Fruit fly (Drosophila melanogaster) whole organism, embryonic: Measurements from ENCODE around the gene ND-PDSW.

Experiments
- CG10267 ChIP-seq: fragments of 200-800 bp; sonication (Bioruptor generic); optimal IDR thresholded peaks from 2 replicates; lab custom pipeline; 2018; ENCODE audit warnings: missing biosample characterization, mild to moderate bottlenecking, missing genetic modification characterization, moderate library complexity
- CG10366 ChIP-seq: fragments of 200-800 bp; sonication (Bioruptor generic); IDR thresholded peaks from 2 replicates; pipeline ENCODE4 v1.3.6; 2022; ENCODE audit warnings: missing biosample characterization, missing genetic modification characterization
- CG12391 ChIP-seq: fragments of 200-800 bp; sonication (Bioruptor generic); optimal IDR thresholded peaks from 3 replicates; lab custom pipeline; 2018; ENCODE audit warnings: missing biosample characterization, mild to moderate bottlenecking, missing genetic modification characterization, moderate library complexity
- CG13287 ChIP-seq: fragments of 200-800 bp; sonication (Bioruptor generic); IDR thresholded peaks from 2 replicates; pipeline ENCODE4 v1.3.6; 2022; ENCODE audit warnings: missing biosample characterization, missing genetic modification characterization; ENCODE audit not compliant: partially characterized antibody
- CG14710 ChIP-seq: fragments of 200-800 bp; sonication (Bioruptor generic); optimal IDR thresholded peaks from 3 replicates; lab custom pipeline; 2019; ENCODE audit warnings: missing biosample characterization, mild to moderate bottlenecking, missing genetic modification characterization, moderate library complexity
- CG17829 ChIP-seq: fragments of 200-800 bp; optimal IDR thresholded peaks from 2 replicates; lab custom pipeline; 2019; ENCODE audit warnings: missing biosample characterization, mild to moderate bottlenecking, missing genetic modification characterization, moderate library complexity
- CG2116 ChIP-seq: fragments of 200-800 bp; sonication (Bioruptor generic); optimal IDR thresholded peaks from 3 replicates; lab custom pipeline; 2018; ENCODE audit warnings: missing biosample characterization, mild to moderate bottlenecking, missing genetic modification characterization
- CG32532 ChIP-seq: fragments of 200-800 bp; sonication (Bioruptor generic); IDR thresholded peaks from 2 replicates; pipeline ENCODE4 v1.3.6; 2022; ENCODE audit warnings: missing biosample characterization, missing genetic modification characterization
- CG3838 ChIP-seq: fragments of 200-800 bp; sonication (Bioruptor generic); optimal IDR thresholded peaks from 3 replicates; lab custom pipeline; 2016; ENCODE audit warnings: missing biosample characterization, missing genetic modification characterization
- CG4617 ChIP-seq: fragments of 200-800 bp; sonication (Bioruptor generic); optimal IDR thresholded peaks from 3 replicates; lab custom pipeline; 2016; ENCODE audit warnings: missing biosample characterization, missing genetic modification characterization, borderline replicate concordance
- CG6254 ChIP-seq: fragments of 200-800 bp; sonication (Bioruptor generic); optimal IDR thresholded peaks from 3 replicates; lab custom pipeline; 2017; ENCODE audit warnings: mild to moderate bottlenecking, missing biosample characterization, missing genetic modification reagents, missing genetic modification characterization
- CG6689 ChIP-seq: fragments of 200-800 bp; sonication (Bioruptor generic); IDR thresholded peaks from 2 replicates; pipeline ENCODE4 v1.3.6; 2022; ENCODE audit warnings: missing biosample characterization, missing genetic modification characterization
- CG7786 ChIP-seq: fragments of 200-800 bp; sonication (Bioruptor generic); optimal IDR thresholded peaks from 2 replicates; lab custom pipeline; 2016; ENCODE audit warnings: missing biosample characterization, missing genetic modification characterization
- CG8924 ChIP-seq: fragments of 200-800 bp; optimal IDR thresholded peaks from 3 replicates; lab custom pipeline; 2019; ENCODE audit warnings: missing biosample characterization, mild to moderate bottlenecking, missing genetic modification characterization, moderate library complexity
- CG9797 ChIP-seq: fragments of 200-800 bp; sonication (Bioruptor generic); optimal IDR thresholded peaks from 3 replicates; lab custom pipeline; 2018; ENCODE audit warnings: missing biosample characterization, mild to moderate bottlenecking, missing genetic modification characterization
- CTCF ChIP-seq: fragments of 200-800 bp; sonication (Bioruptor generic); optimal IDR thresholded peaks from 2 replicates; lab custom pipeline; 2017; ENCODE audit warnings: missing biosample characterization, mild to moderate bottlenecking, missing genetic modification characterization, moderate library complexity
- Dp ChIP-seq: fragments of 200-800 bp; sonication (Bioruptor generic); optimal IDR thresholded peaks from 2 replicates; lab custom pipeline; 2018; ENCODE audit warnings: missing biosample characterization, mild to moderate bottlenecking, missing genetic modification characterization, moderate library complexity
- E2f2 ChIP-seq: fragments of 200-800 bp; sonication (Bioruptor generic); IDR thresholded peaks from 2 replicates; pipeline ENCODE4 v1.3.6; 2022; ENCODE audit warnings: missing biosample characterization, missing genetic modification characterization
- Elba2 ChIP-seq: fragments of 200-800 bp; sonication (Bioruptor generic); optimal IDR thresholded peaks from 3 replicates; lab custom pipeline; 2016; ENCODE audit warnings: missing biosample characterization, missing genetic modification characterization
- Ets65A ChIP-seq: fragments of 200-800 bp; sonication (Bioruptor generic); peaks from one replicate; lab custom pipeline; 2016; ENCODE audit warnings: missing biosample characterization, missing genetic modification characterization
- Hr51 ChIP-seq, 2 experiments: fragments of 200-800 bp; sonication (Bioruptor generic); optimal IDR thresholded peaks; 2 replicates in 1 of 2; 3 replicates in 1 of 2; lab custom pipeline; 2016 to 2018; ENCODE audit warnings: missing biosample characterization in 2 of 2, missing genetic modification characterization in 2 of 2, mild to moderate bottlenecking in 1 of 2, moderate library complexity in 1 of 2
- Hsf ChIP-seq: fragments of 200-800 bp; sonication (Bioruptor generic); optimal IDR thresholded peaks from 3 replicates; lab custom pipeline; 2016; ENCODE audit warnings: missing biosample characterization, missing genetic modification characterization
- MBD-R2 ChIP-seq: fragments of 200-800 bp; sonication (Bioruptor generic); IDR thresholded peaks from 2 replicates; pipeline ENCODE4 v1.3.6; 2022; ENCODE audit warnings: missing biosample characterization, missing genetic modification characterization
- MESR4 ChIP-seq: fragments of 200-800 bp; sonication (Bioruptor generic); optimal IDR thresholded peaks from 2 replicates; lab custom pipeline; 2018; ENCODE audit warnings: missing biosample characterization, mild to moderate bottlenecking, missing genetic modification characterization, moderate library complexity
- Mad ChIP-seq: fragments of 200-800 bp; sonication (Bioruptor generic); optimal IDR thresholded peaks from 2 replicates; lab custom pipeline; 2016; ENCODE audit warnings: missing biosample characterization, missing genetic modification characterization
- Max ChIP-seq: fragments of 200-800 bp; sonication (Bioruptor generic); optimal IDR thresholded peaks from 2 replicates; lab custom pipeline; 2016; ENCODE audit warnings: missing biosample characterization, mild to moderate bottlenecking, missing genetic modification characterization
- Scr ChIP-seq: fragments of 200-800 bp; sonication (Bioruptor generic); IDR thresholded peaks from 2 replicates; pipeline ENCODE4 v1.3.6; 2022; ENCODE audit warnings: missing biosample characterization, missing genetic modification characterization; ENCODE audit not compliant: partially characterized antibody
- Side ChIP-seq: fragments of 200-800 bp; sonication (Bioruptor generic); optimal IDR thresholded peaks from 2 replicates; lab custom pipeline; 2016; ENCODE audit warnings: missing biosample characterization, missing genetic modification characterization
- Sin3A ChIP-seq: fragments of >200 bp; optimal IDR thresholded peaks from 2 replicates; lab custom pipeline; 2018
- Spps ChIP-seq: fragments of 200-800 bp; sonication (Bioruptor generic); optimal IDR thresholded peaks from 2 replicates; lab custom pipeline; 2018; ENCODE audit warnings: missing biosample characterization, mild to moderate bottlenecking, missing genetic modification characterization
- Sry-δ ChIP-seq: fragments of 200-800 bp; sonication (Bioruptor generic); optimal IDR thresholded peaks from 2 replicates; lab custom pipeline; 2016; ENCODE audit warnings: missing biosample characterization, missing genetic modification characterization
- YL-1 ChIP-seq: fragments of 200-800 bp; sonication (Bioruptor generic); optimal IDR thresholded peaks from 3 replicates; lab custom pipeline; 2017; ENCODE audit warnings: missing biosample characterization, mild to moderate bottlenecking, missing genetic modification characterization
- amos ChIP-seq: fragments of 200-800 bp; sonication (Bioruptor generic); IDR thresholded peaks from 2 replicates; pipeline ENCODE4 v1.3.6; 2022; ENCODE audit warnings: missing biosample characterization, missing genetic modification characterization; ENCODE audit not compliant: partially characterized antibody
- ara ChIP-seq: fragments of 200-800 bp; sonication (Bioruptor generic); IDR thresholded peaks from 2 replicates; pipeline ENCODE4 v1.3.6; 2022; ENCODE audit warnings: missing biosample characterization, missing genetic modification characterization
- bigmax ChIP-seq: fragments of 200-800 bp; sonication (Bioruptor generic); optimal IDR thresholded peaks from 2 replicates; lab custom pipeline; 2018; ENCODE audit warnings: missing biosample characterization, mild to moderate bottlenecking, missing genetic modification characterization
- crp ChIP-seq, 2 experiments: fragments of 200-800 bp; sonication (Bioruptor generic); optimal IDR thresholded peaks; 2 replicates in 1 of 2; 3 replicates in 1 of 2; lab custom pipeline; 2017; ENCODE audit warnings: missing biosample characterization in 2 of 2, missing genetic modification characterization in 2 of 2, mild to moderate bottlenecking in 1 of 2, moderate library complexity in 1 of 2
- dm ChIP-seq: fragments of 200-800 bp; sonication (Bioruptor generic); optimal IDR thresholded peaks from 3 replicates; lab custom pipeline; 2016; ENCODE audit warnings: missing biosample characterization, missing genetic modification characterization
- exex ChIP-seq: fragments of 200-800 bp; sonication (Bioruptor generic); optimal IDR thresholded peaks from 4 replicates; lab custom pipeline; 2018; ENCODE audit warnings: missing biosample characterization, mild to moderate bottlenecking, missing genetic modification characterization, moderate library complexity
- fd3F ChIP-seq: fragments of 200-800 bp; sonication (Bioruptor generic); optimal IDR thresholded peaks from 2 replicates; lab custom pipeline; 2018; ENCODE audit warnings: missing biosample characterization, mild to moderate bottlenecking, missing genetic modification characterization, moderate library complexity
- knrl ChIP-seq: fragments of 200-800 bp; sonication (Bioruptor generic); IDR thresholded peaks from 3 replicates; pipeline ENCODE4 v1.3.6; 2022; ENCODE audit warnings: missing biosample characterization, missing genetic modification characterization; ENCODE audit not compliant: partially characterized antibody
- nmo ChIP-seq: fragments of 200-800 bp; sonication (Bioruptor generic); optimal IDR thresholded peaks from 2 replicates; lab custom pipeline; 2018; ENCODE audit warnings: missing biosample characterization, mild to moderate bottlenecking, missing genetic modification characterization, moderate library complexity
- phol ChIP-seq: fragments of 200-800 bp; sonication (Bioruptor generic); optimal IDR thresholded peaks from 3 replicates; lab custom pipeline; 2018; ENCODE audit warnings: missing biosample characterization, mild to moderate bottlenecking, missing genetic modification characterization, moderate library complexity
- pzg ChIP-seq: fragments of 200-800 bp; sonication (Bioruptor generic); optimal IDR thresholded peaks from 3 replicates; lab custom pipeline; 2018; ENCODE audit warnings: missing biosample characterization, mild to moderate bottlenecking, missing genetic modification characterization, moderate library complexity
- row ChIP-seq: fragments of 200-800 bp; sonication (Bioruptor generic); IDR thresholded peaks from 3 replicates; pipeline ENCODE4 v1.3.6; 2022; ENCODE audit warnings: missing biosample characterization, missing genetic modification characterization
- run ChIP-seq: fragments of 200-800 bp; sonication (Bioruptor generic); optimal IDR thresholded peaks from 3 replicates; lab custom pipeline; 2018; ENCODE audit warnings: missing biosample characterization, mild to moderate bottlenecking, missing genetic modification characterization
- stwl ChIP-seq: fragments of 200-800 bp; sonication (Bioruptor generic); optimal IDR thresholded peaks from 3 replicates; lab custom pipeline; 2018; ENCODE audit warnings: missing biosample characterization, mild to moderate bottlenecking, missing genetic modification characterization, moderate library complexity
- trem ChIP-seq: fragments of 200-800 bp; optimal IDR thresholded peaks from 3 replicates; lab custom pipeline; 2019; ENCODE audit warnings: missing biosample characterization, mild to moderate bottlenecking, missing genetic modification characterization, moderate library complexity
- zen ChIP-seq: fragments of 200-800 bp; sonication (Bioruptor generic); optimal IDR thresholded peaks from 3 replicates; lab custom pipeline; 2018; ENCODE audit warnings: missing biosample characterization, mild to moderate bottlenecking, missing genetic modification characterization, moderate library complexity
- zf30C ChIP-seq: fragments of 200-800 bp; sonication (Bioruptor generic); optimal IDR thresholded peaks from 3 replicates; lab custom pipeline; 2018; ENCODE audit warnings: missing biosample characterization, mild to moderate bottlenecking, missing genetic modification characterization

ND-PDSW gene

DNA sequence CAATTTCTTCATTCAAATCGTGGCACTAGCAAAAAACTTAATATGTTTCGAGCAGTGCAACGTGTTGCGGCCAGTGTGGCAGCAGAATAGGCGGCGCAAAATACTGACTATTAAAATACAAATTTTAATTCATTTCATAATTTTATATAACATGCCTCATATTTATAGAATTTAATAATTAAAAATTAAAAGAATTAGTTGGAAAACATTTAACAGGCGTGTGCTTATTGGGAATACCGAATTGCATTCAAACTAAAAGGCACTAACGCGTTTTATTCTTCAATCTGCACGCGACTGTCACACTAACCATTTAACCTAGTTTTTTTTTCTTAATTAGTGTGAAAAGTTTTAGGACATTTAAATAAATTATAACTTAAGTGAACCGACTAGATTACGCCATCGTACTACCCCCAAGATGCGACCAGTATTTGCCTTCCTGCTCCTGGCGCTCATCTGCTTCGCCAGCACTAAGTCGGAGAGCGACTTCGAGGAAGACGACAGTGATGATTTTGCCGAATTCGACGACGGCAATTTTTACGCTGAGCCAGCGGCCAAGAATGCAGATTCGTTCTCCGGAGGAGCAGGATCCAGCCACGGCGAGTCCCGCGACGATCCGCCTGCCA, 48.7 kb downstream of the ND-PDSW start, which contains the start of the genes LeuRS and CG17593:
Gene LeuRS, minus strand, starts transcription at position 88 of the 623 bp plus-strand sequence.
Gene CG17593, plus strand, starts transcription at position 304 of the 623 bp plus-strand sequence.
- TF ChIP-seq CG8924 (peak; percentile 11), row (GFP tag; lab: Robert Waterston, UW) (peak; percentile 38; the same call in 2 of the 3 replicates), CG10267 (peak; percentile 60), Elba2 (GFP tag; lab: Kevin White, UChicago) (peak; percentile 5), dm (GFP tag; lab: Kevin White, UChicago) (peak; percentile 39), CG4617 (GFP tag; lab: Kevin White, UChicago) (peak; percentile 75), Scr (0 out of 2 replicates have a peak, but pooled peaks have one; percentile 24), phol (tag; lab: Kevin White, UChicago) (peak; percentile 37), Dp (GFP tag; lab: Kevin White, UChicago) (peak; percentile 33), Sry-δ (no peak), Mad (GFP tag; lab: Kevin White, UChicago) (no peak), CG17829 (peak; percentile 51), MBD-R2 (GFP tag; lab: Robert Waterston, UW) (peak; percentile 61), CG10366 (GFP tag; lab: Robert Waterston, UW) (no peak), stwl (tag; lab: Kevin White, UChicago) (peak; percentile 72), bigmax (GFP tag; lab: Kevin White, UChicago) (peak; percentile 80), Spps (peak; percentile 38), CG7786 (GFP tag; lab: Kevin White, UChicago) (no peak), Max (peak; percentile 58), Ets65A (GFP tag; lab: Kevin White, UChicago) (peak; percentile 70), pzg (peak; percentile 40), Sin3A (lab: Kevin White, UChicago) (peak; percentile 30), Side (no peak), CTCF (GFP tag; lab: Kevin White, UChicago) (peak; percentile 13), CG13287 (GFP tag; lab: Robert Waterston, UW) (peak; percentile 44; the same call in 1 of the 2 replicates), ara (no peak), CG14710 (tag; lab: Kevin White, UChicago) (peak; percentile 66), Hr51 (GFP tag; optimal IDR thresholded peaks at IDR 0.05; lab: Kevin White, UChicago) (no peak), zf30C (GFP tag; lab: Kevin White, UChicago) (peak; percentile 54), CG12391 (tag; lab: Kevin White, UChicago) (peak; percentile 50), MESR4 (peak; percentile 67), CG2116 (GFP tag; lab: Kevin White, UChicago) (peak; percentile 24), fd3F (no peak), E2f2 (peak; percentile 46; the same call in 1 of the 2 replicates), YL-1 (GFP tag; lab: Kevin White, UChicago) (peak; percentile 81), knrl (GFP tag; lab: Robert Waterston, UW) (peak; percentile 10; the same call in 1 of the 3 replicates), nmo (GFP tag; lab: Kevin White, UChicago) (peak; percentile 50), amos (GFP tag; lab: Robert Waterston, UW) (no peak), CG9797 (GFP tag; lab: Kevin White, UChicago) (peak; percentile 90), CG32532 (no peak), crp (GFP tag; optimal IDR thresholded peaks at IDR 0.05; lab: Kevin White, UChicago) (peak in 1 of 2 experiments; percentile 18), zen (tag; lab: Kevin White, UChicago) (peak; percentile 29), trem (tag; lab: Kevin White, UChicago) (peak; percentile 84), CG6254 (GFP tag; lab: Kevin White, UChicago) (peak; percentile 20), exex (tag; lab: Kevin White, UChicago) (peak; percentile 20), Hsf (GFP tag; lab: Kevin White, UChicago) (no peak), run (tag; lab: Kevin White, UChicago) (no peak), CG3838 (no peak), CG6689 (no peak)
